Worm (Caenorhabditis elegans): Measurements from ENCODE around the gene F01E11.20.

The F01E11.20 gene

DNA sequence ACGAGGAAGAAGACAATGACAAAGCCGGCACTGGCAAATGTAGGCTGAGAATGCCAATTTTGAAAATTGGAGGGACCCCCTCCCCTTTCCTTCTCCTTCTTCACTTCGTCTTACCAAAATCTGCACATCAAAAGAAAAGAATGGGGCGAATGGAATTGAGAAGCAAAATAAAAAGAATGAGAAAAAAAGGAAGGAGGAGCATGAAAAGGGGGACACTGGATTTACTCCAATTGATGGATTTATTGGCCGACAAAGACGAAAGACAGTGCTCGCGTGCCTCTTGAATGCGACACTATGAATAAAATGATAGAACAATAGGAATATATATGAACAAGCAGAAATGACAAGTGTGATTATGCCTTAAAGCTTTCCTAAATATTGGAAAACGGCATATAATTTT lies 37.4 kb downstream of the F01E11.20 start:
- TF ChIP-seq gmeb-1 (tag; optimal IDR thresholded peaks at IDR 0.05) (no peak), zag-1 (tag; optimal IDR thresholded peaks at IDR 0.05) (no peak), mdl-1 (tag; optimal IDR thresholded peaks at IDR 0.05) (no peak), snpc-4 (tag; optimal IDR thresholded peaks at IDR 0.05) (no peak), sma-3 (GFP tag; optimal IDR thresholded peaks at IDR 0.05) (no peak), dmd-4 (tag; optimal IDR thresholded peaks at IDR 0.05) (no peak), nhr-6 (tag; optimal IDR thresholded peaks at IDR 0.05) (no peak), skn-1 (tag; optimal IDR thresholded peaks at IDR 0.05) (no peak), blmp-1 (tag; optimal IDR thresholded peaks at IDR 0.05; ENCODE audit: insufficient read depth) (no peak), crh-2 (tag; optimal IDR thresholded peaks at IDR 0.05) (no peak), sma-9 (GFP tag; optimal IDR thresholded peaks at IDR 0.05) (no peak), sma-9 (tag; optimal IDR thresholded peaks at IDR 0.05) (no peak)

DNA sequence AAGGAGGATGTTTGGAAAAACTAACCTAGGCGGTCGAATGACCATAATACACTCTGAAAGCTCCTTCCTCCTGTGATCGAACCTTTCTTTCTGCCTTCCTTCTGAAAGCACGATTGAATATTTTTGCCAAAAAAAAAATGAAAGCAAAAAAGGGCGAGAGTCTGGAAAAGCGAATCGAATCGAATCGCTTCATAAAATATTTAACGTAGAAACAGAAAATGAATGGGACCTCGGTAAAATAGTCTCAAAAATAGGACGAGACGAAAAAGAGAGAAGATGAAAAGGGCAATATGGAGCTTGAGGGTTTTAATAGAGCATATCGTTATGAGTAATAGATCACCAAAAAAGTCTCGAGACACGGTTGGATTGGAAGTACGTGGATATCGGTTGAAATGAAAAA lies 40.0 kb downstream of the F01E11.20 start, which contains the start of gene inx-1:
Gene inx-1, minus strand, starts transcription at position 101 of the 400 bp plus-strand sequence.
- TF ChIP-seq nhr-12 (tag; optimal IDR thresholded peaks at IDR 0.05) (no peak), nhr-21 (tag; optimal IDR thresholded peaks at IDR 0.05) (no peak), lin-11 (tag; optimal IDR thresholded peaks at IDR 0.05) (no peak), lin-13 (GFP tag; optimal IDR thresholded peaks at IDR 0.05) (no peak), fos-1 (tag; optimal IDR thresholded peaks at IDR 0.05) (no peak), nhr-129 (tag; optimal IDR thresholded peaks at IDR 0.05) (no peak), sem-4 (tag; optimal IDR thresholded peaks at IDR 0.05) (no peak), R02D3.7 (tag; optimal IDR thresholded peaks at IDR 0.05) (no peak), unc-39 (tag; optimal IDR thresholded peaks at IDR 0.05) (no peak), sma-9 (GFP tag; optimal IDR thresholded peaks at IDR 0.05) (no peak), sma-9 (tag; optimal IDR thresholded peaks at IDR 0.05) (no peak)

DNA sequence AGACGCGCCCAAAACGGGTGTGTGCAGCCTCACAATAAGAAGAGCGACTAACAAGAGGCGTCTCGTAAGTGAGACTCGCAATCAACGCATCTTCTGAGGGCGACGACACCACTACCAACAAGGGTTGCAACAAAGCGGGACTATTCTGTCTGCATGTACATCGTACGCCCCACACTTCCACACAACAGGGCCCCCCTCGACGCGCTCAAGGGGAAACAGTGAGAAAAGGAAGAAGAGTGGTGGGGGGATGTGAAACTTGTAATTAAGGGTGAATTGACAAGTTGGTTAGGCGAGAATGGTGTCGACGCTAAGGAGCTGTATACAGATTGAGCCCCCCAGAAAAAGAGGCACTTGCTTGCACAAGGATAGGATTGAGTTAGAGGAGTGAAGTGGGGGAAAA lies 43.0 kb downstream of the F01E11.20 start:
- TF ChIP-seq fos-1 (tag; optimal IDR thresholded peaks at IDR 0.05) (no peak), snpc-4 (tag; optimal IDR thresholded peaks at IDR 0.05) (no peak), zag-1 (tag; optimal IDR thresholded peaks at IDR 0.05) (no peak), aly-2 (tag; optimal IDR thresholded peaks at IDR 0.05) (no peak), blmp-1 (tag; optimal IDR thresholded peaks at IDR 0.05; ENCODE audit: insufficient read depth) (no peak), nhr-23 (tag; optimal IDR thresholded peaks at IDR 0.05) (no peak)

DNA sequence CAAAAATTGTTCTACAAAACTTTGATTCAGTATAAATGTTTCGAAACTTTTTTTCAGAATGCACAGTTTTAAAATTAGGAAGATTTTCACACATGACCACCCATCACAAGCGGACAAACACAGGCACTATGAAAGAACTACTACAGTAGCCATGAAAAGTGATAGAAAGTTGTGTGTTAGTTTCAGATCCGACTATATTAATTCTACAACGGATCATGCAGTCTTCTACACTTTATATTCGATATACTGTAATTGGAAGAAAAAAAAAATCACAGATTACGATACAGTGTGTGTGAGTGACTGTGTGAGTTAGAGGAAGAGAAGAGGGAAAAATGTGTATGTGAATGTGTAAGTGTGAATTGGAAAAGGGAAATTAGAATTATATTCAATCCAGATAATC lies 49.6 kb downstream of the F01E11.20 start:
- no peak for TF ChIP-seq egl-27 (tag; optimal IDR thresholded peaks at IDR 0.05)
- no peak for TF ChIP-seq lin-39 (tag; optimal IDR thresholded peaks at IDR 0.05)
- TF ChIP-seq nhr-10 (tag; optimal IDR thresholded peaks at IDR 0.05) = no peak
